Fruit fly (Drosophila melanogaster) whole organism, embryonic: ENCODE results near the gene Gr9a.

Source experiments
- Antp ChIP-seq: fragments of 200-800 bp; sonication (Bioruptor generic); optimal IDR thresholded peaks from 3 replicates; lab custom pipeline; 2016; ENCODE audit warnings: missing biosample characterization, missing genetic modification characterization
- Asciz ChIP-seq: fragments of 200-800 bp; sonication (Bioruptor generic); optimal IDR thresholded peaks from 2 replicates; lab custom pipeline; 2017; ENCODE audit warnings: missing biosample characterization, mild to moderate bottlenecking, missing genetic modification characterization, missing genetic modification reagents
- CG10274 ChIP-seq: fragments of 200-800 bp; sonication (Bioruptor generic); optimal IDR thresholded peaks from 3 replicates; lab custom pipeline; 2017; ENCODE audit warnings: missing biosample characterization, mild to moderate bottlenecking, missing genetic modification characterization
- CG10366 ChIP-seq: fragments of 200-800 bp; sonication (Bioruptor generic); IDR thresholded peaks from 2 replicates; pipeline ENCODE4 v1.3.6; 2022; ENCODE audit warnings: missing biosample characterization, missing genetic modification characterization
- CG10979 ChIP-seq: fragments of 200-800 bp; sonication (Bioruptor generic); optimal IDR thresholded peaks from 2 replicates; lab custom pipeline; 2018; ENCODE audit warnings: missing biosample characterization, mild to moderate bottlenecking, missing genetic modification characterization, moderate library complexity
- CG11085 ChIP-seq: fragments of 200-800 bp; sonication (Bioruptor generic); IDR thresholded peaks from 2 replicates; pipeline ENCODE4 v1.3.6; 2022; ENCODE audit warnings: missing biosample characterization, missing genetic modification characterization
- CG13287 ChIP-seq: fragments of 200-800 bp; sonication (Bioruptor generic); IDR thresholded peaks from 2 replicates; pipeline ENCODE4 v1.3.6; 2022; ENCODE audit warnings: missing biosample characterization, missing genetic modification characterization; ENCODE audit not compliant: partially characterized antibody
- CG13775 ChIP-seq: fragments of 200-800 bp; sonication (Bioruptor generic); optimal IDR thresholded peaks from 3 replicates; lab custom pipeline; 2017; ENCODE audit warnings: missing biosample characterization, mild to moderate bottlenecking, missing genetic modification characterization
- CG14441 ChIP-seq: fragments of 200-800 bp; sonication (Bioruptor generic); IDR thresholded peaks from 2 replicates; pipeline ENCODE4 v1.3.6; 2022; ENCODE audit warnings: missing biosample characterization, missing genetic modification characterization
- CG15269 ChIP-seq: fragments of 200-800 bp; sonication (Bioruptor generic); optimal IDR thresholded peaks from 2 replicates; lab custom pipeline; 2018; ENCODE audit warnings: missing biosample characterization, mild to moderate bottlenecking, missing genetic modification characterization, moderate library complexity
- CG1603 ChIP-seq: fragments of 200-800 bp; sonication (Bioruptor generic); optimal IDR thresholded peaks from 2 replicates; lab custom pipeline; 2019; ENCODE audit warnings: missing biosample characterization, mild to moderate bottlenecking, missing genetic modification characterization, moderate library complexity
- CG16815 ChIP-seq: fragments of 200-800 bp; sonication (Bioruptor generic); optimal IDR thresholded peaks from 3 replicates; lab custom pipeline; 2017; ENCODE audit warnings: missing biosample characterization, mild to moderate bottlenecking, missing genetic modification characterization
- CG17359 ChIP-seq: fragments of 200-800 bp; sonication (Bioruptor generic); optimal IDR thresholded peaks from 3 replicates; lab custom pipeline; 2018; ENCODE audit warnings: missing biosample characterization, mild to moderate bottlenecking, missing genetic modification characterization, moderate library complexity
- CG18476 ChIP-seq: fragments of 200-800 bp; sonication (Bioruptor generic); optimal IDR thresholded peaks from 2 replicates; lab custom pipeline; 2016; ENCODE audit warnings: missing biosample characterization, mild to moderate bottlenecking, missing genetic modification characterization
- CG18764 ChIP-seq: fragments of 200-800 bp; sonication (Bioruptor generic); optimal IDR thresholded peaks from 3 replicates; lab custom pipeline; 2016; ENCODE audit warnings: missing biosample characterization, missing genetic modification characterization
- CG2120 ChIP-seq: fragments of 200-800 bp; sonication (Bioruptor generic); optimal IDR thresholded peaks from 3 replicates; lab custom pipeline; 2016; ENCODE audit warnings: missing biosample characterization, missing genetic modification characterization
- CG32772 ChIP-seq: fragments of 200-800 bp; sonication (Bioruptor generic); IDR thresholded peaks from 2 replicates; pipeline ENCODE4 v1.3.6; 2022; ENCODE audit warnings: missing biosample characterization, missing genetic modification characterization
- CG42726 ChIP-seq: fragments of 200-800 bp; sonication (Bioruptor generic); IDR thresholded peaks from 2 replicates; pipeline ENCODE4 v1.3.6; 2022; ENCODE audit warnings: missing biosample characterization, missing genetic modification characterization; ENCODE audit not compliant: partially characterized antibody
- CG4707 ChIP-seq: fragments of 200-800 bp; sonication (Bioruptor generic); optimal IDR thresholded peaks from 2 replicates; lab custom pipeline; 2018; ENCODE audit warnings: missing biosample characterization, mild to moderate bottlenecking, missing genetic modification characterization, moderate library complexity
- CG6254 ChIP-seq: fragments of 200-800 bp; sonication (Bioruptor generic); optimal IDR thresholded peaks from 3 replicates; lab custom pipeline; 2017; ENCODE audit warnings: mild to moderate bottlenecking, missing biosample characterization, missing genetic modification reagents, missing genetic modification characterization
- CG6813 ChIP-seq: fragments of 200-800 bp; sonication (Bioruptor generic); optimal IDR thresholded peaks from 2 replicates; lab custom pipeline; 2017; ENCODE audit warnings: missing biosample characterization, missing genetic modification characterization, mild to moderate bottlenecking, moderate library complexity, missing genetic modification reagents
- CG7271 ChIP-seq: fragments of 200-800 bp; sonication (Bioruptor generic); optimal IDR thresholded peaks from 2 replicates; lab custom pipeline; 2018; ENCODE audit warnings: missing biosample characterization, mild to moderate bottlenecking, missing genetic modification characterization, moderate library complexity
- CG7372 ChIP-seq: fragments of 200-800 bp; sonication (Bioruptor generic); IDR thresholded peaks from 2 replicates; pipeline ENCODE4 v1.3.6; 2022; ENCODE audit warnings: missing biosample characterization, missing genetic modification characterization
- CG7556 ChIP-seq: fragments of 200-800 bp; sonication (Bioruptor generic); optimal IDR thresholded peaks from 2 replicates; lab custom pipeline; 2017; ENCODE audit warnings: missing biosample characterization, mild to moderate bottlenecking, missing genetic modification characterization
- CG8388 ChIP-seq: fragments of 200-800 bp; sonication (Bioruptor generic); optimal IDR thresholded peaks from 2 replicates; lab custom pipeline; 2019; ENCODE audit warnings: missing biosample characterization, mild to moderate bottlenecking, missing genetic modification characterization, moderate library complexity
- Chrac-16 ChIP-seq: fragments of 200-800 bp; sonication (Bioruptor generic); optimal IDR thresholded peaks from 3 replicates; lab custom pipeline; 2016; ENCODE audit warnings: missing biosample characterization, missing genetic modification characterization
- Ets65A ChIP-seq: fragments of 200-800 bp; sonication (Bioruptor generic); peaks from one replicate; lab custom pipeline; 2016; ENCODE audit warnings: missing biosample characterization, missing genetic modification characterization
- Hr3 ChIP-seq: fragments of 200-800 bp; sonication (Bioruptor generic); optimal IDR thresholded peaks from 3 replicates; lab custom pipeline; 2016; ENCODE audit warnings: missing biosample characterization, missing genetic modification characterization
- Hsf ChIP-seq: fragments of 200-800 bp; sonication (Bioruptor generic); optimal IDR thresholded peaks from 3 replicates; lab custom pipeline; 2016; ENCODE audit warnings: missing biosample characterization, missing genetic modification characterization
- Mad ChIP-seq: fragments of 200-800 bp; sonication (Bioruptor generic); optimal IDR thresholded peaks from 2 replicates; lab custom pipeline; 2016; ENCODE audit warnings: missing biosample characterization, missing genetic modification characterization
- Meics ChIP-seq: fragments of 200-800 bp; sonication (Bioruptor generic); optimal IDR thresholded peaks from 2 replicates; lab custom pipeline; 2017; ENCODE audit warnings: missing biosample characterization, mild to moderate bottlenecking, missing genetic modification characterization
- Xrp1 ChIP-seq: fragments of 200-800 bp; sonication (Bioruptor generic); IDR thresholded peaks from 2 replicates; pipeline ENCODE4 v1.3.6; 2022; ENCODE audit warnings: missing biosample characterization, missing genetic modification characterization
- ase ChIP-seq: fragments of 200-800 bp; sonication (Bioruptor generic); IDR thresholded peaks from 3 replicates; pipeline ENCODE4 v1.3.6; 2022; ENCODE audit warnings: missing biosample characterization, missing genetic modification characterization
- cad ChIP-seq: fragments of >200 bp; optimal IDR thresholded peaks from 2 replicates; lab custom pipeline; 2017; ENCODE audit warnings: missing biosample characterization, missing genetic modification characterization
- caup ChIP-seq: fragments of 200-800 bp; sonication (Bioruptor generic); optimal IDR thresholded peaks from 3 replicates; lab custom pipeline; 2017; ENCODE audit warnings: missing biosample characterization, mild to moderate bottlenecking, missing genetic modification characterization, moderate library complexity; ENCODE audit not compliant: severe bottlenecking
- dmrt99B ChIP-seq: fragments of 200-800 bp; sonication (Bioruptor generic); optimal IDR thresholded peaks from 2 replicates; lab custom pipeline; 2018; ENCODE audit warnings: missing biosample characterization, mild to moderate bottlenecking, missing genetic modification characterization, moderate library complexity
- gce ChIP-seq: fragments of 200-800 bp; sonication (Bioruptor generic); IDR thresholded peaks from 3 replicates; pipeline ENCODE4 v1.3.6; 2022; ENCODE audit warnings: missing biosample characterization, missing genetic modification characterization
- gem ChIP-seq: fragments of 200-800 bp; sonication (Bioruptor generic); optimal IDR thresholded peaks from 2 replicates; lab custom pipeline; 2019; ENCODE audit warnings: missing biosample characterization, mild to moderate bottlenecking, missing genetic modification characterization, moderate library complexity
- gsb ChIP-seq: fragments of 200-800 bp; sonication (Bioruptor generic); IDR thresholded peaks from 2 replicates; pipeline ENCODE4 v1.3.6; 2022; ENCODE audit warnings: missing biosample characterization, missing genetic modification characterization
- jing ChIP-seq: fragments of 200-800 bp; sonication (Bioruptor generic); optimal IDR thresholded peaks from 2 replicates; lab custom pipeline; 2018; ENCODE audit warnings: missing biosample characterization, mild to moderate bottlenecking, missing genetic modification characterization
- nerfin-2 ChIP-seq: fragments of 200-800 bp; sonication (Bioruptor generic); IDR thresholded peaks from 2 replicates; pipeline ENCODE4 v1.3.6; 2022; ENCODE audit warnings: missing biosample characterization, missing genetic modification characterization; ENCODE audit not compliant: partially characterized antibody
- sens ChIP-seq: fragments of 200-800 bp; sonication (Bioruptor generic); peaks from one replicate; lab custom pipeline; 2016; ENCODE audit warnings: missing biosample characterization, missing genetic modification characterization
- slou ChIP-seq: fragments of 200-800 bp; sonication (Bioruptor generic); optimal IDR thresholded peaks from 3 replicates; lab custom pipeline; 2016; ENCODE audit warnings: missing biosample characterization, missing genetic modification characterization
- so ChIP-seq: fragments of 200-800 bp; sonication (Bioruptor generic); IDR thresholded peaks from 3 replicates; pipeline ENCODE4 v1.3.6; 2022; ENCODE audit warnings: missing biosample characterization, missing genetic modification characterization
- sob ChIP-seq: fragments of 200-800 bp; sonication (Bioruptor generic); IDR thresholded peaks from 2 replicates; pipeline ENCODE4 v1.3.6; 2022; ENCODE audit warnings: missing biosample characterization, missing genetic modification characterization
- trem ChIP-seq: fragments of 200-800 bp; optimal IDR thresholded peaks from 3 replicates; lab custom pipeline; 2019; ENCODE audit warnings: missing biosample characterization, mild to moderate bottlenecking, missing genetic modification characterization, moderate library complexity

The Gr9a gene

dm6 chrX:10067528-10067927, 6.1 kb downstream of the Gr9a start (continued):
- peak; percentile 45 for TF ChIP-seq CG2120
- peak; percentile 19 for TF ChIP-seq Chrac-16 (GFP tag; lab: Kevin White, UChicago)
- no peak for TF ChIP-seq CG10274
- TF ChIP-seq Meics (GFP tag; lab: Kevin White, UChicago) = peak; percentile 30
- peak; percentile 19 for TF ChIP-seq jing (GFP tag; lab: Kevin White, UChicago)
- TF ChIP-seq caup (GFP tag; lab: Kevin White, UChicago) = no peak
- TF ChIP-seq CG10366 (GFP tag; lab: Robert Waterston, UW) = peak; percentile 19; the same call in 1 of the 2 replicates
- TF ChIP-seq CG7372 = no peak
- no peak for TF ChIP-seq nerfin-2
- TF ChIP-seq CG7271 (tag; lab: Kevin White, UChicago) = no peak
- no peak for TF ChIP-seq so (GFP tag; lab: Robert Waterston, UW)
- peak; percentile 93 for TF ChIP-seq Ets65A (GFP tag; lab: Kevin White, UChicago)
- peak; percentile 21 for TF ChIP-seq CG6254
- no peak for TF ChIP-seq CG18476 (GFP tag; lab: Kevin White, UChicago)
- TF ChIP-seq CG17359 (tag; lab: Kevin White, UChicago) = peak; percentile 49
- TF ChIP-seq cad (GFP tag; lab: Kevin White, UChicago) = no peak
- TF ChIP-seq CG13775 (GFP tag; lab: Kevin White, UChicago) = no peak
- peak; percentile 46 for TF ChIP-seq CG10979
- peak; percentile 32; the same call in 1 of the 2 replicates for TF ChIP-seq CG32772 (GFP tag; lab: Robert Waterston, UW)
- peak; percentile 28; the same call in 1 of the 2 replicates for TF ChIP-seq sob (GFP tag; lab: Robert Waterston, UW)
- TF ChIP-seq CG15269 (tag; lab: Kevin White, UChicago) = peak; percentile 44
- peak; percentile 30 for TF ChIP-seq CG7556 (GFP tag; lab: Kevin White, UChicago)
- peak; percentile 75 for TF ChIP-seq CG1603 (tag; lab: Kevin White, UChicago)
- no peak for TF ChIP-seq Hr3
- no peak for TF ChIP-seq CG13287 (GFP tag; lab: Robert Waterston, UW)
- 0 out of 3 replicates have a peak, but pooled peaks have one; percentile 18 for TF ChIP-seq gce (GFP tag; lab: Robert Waterston, UW)
- TF ChIP-seq CG42726 (GFP tag; lab: Robert Waterston, UW) = no peak
- TF ChIP-seq Xrp1 = peak; percentile 72; the same call in 1 of the 2 replicates
- peak; percentile 17 for TF ChIP-seq CG6813
- TF ChIP-seq ase (GFP tag; lab: Robert Waterston, UW) = 0 out of 3 replicates have a peak, but pooled peaks have one; percentile 37
- peak; percentile 66 for TF ChIP-seq gem
- no peak for TF ChIP-seq Mad (GFP tag; lab: Kevin White, UChicago)
- peak; percentile 11 for TF ChIP-seq CG18764
- no peak for TF ChIP-seq slou (GFP tag; lab: Kevin White, UChicago)
- peak; percentile 44 for TF ChIP-seq Hsf (GFP tag; lab: Kevin White, UChicago)
- TF ChIP-seq gsb = no peak
- no peak for TF ChIP-seq trem (tag; lab: Kevin White, UChicago)
- peak; percentile 15 for TF ChIP-seq CG8388 (GFP tag; lab: Kevin White, UChicago)
- TF ChIP-seq Antp (GFP tag; lab: Kevin White, UChicago) = peak; percentile 66
- no peak for TF ChIP-seq CG4707 (GFP tag; lab: Kevin White, UChicago)
- peak; percentile 14 for TF ChIP-seq Asciz (GFP tag; lab: Kevin White, UChicago)
- TF ChIP-seq CG16815 (GFP tag; lab: Kevin White, UChicago) = peak; percentile 28
- peak; percentile 54 for TF ChIP-seq CG14441
- no peak for TF ChIP-seq CG11085 (GFP tag; lab: Robert Waterston, UW)
- TF ChIP-seq sens (GFP tag; lab: Kevin White, UChicago) = peak; percentile 89
- peak; percentile 57 for TF ChIP-seq dmrt99B (tag; lab: Kevin White, UChicago)
